Worm (Caenorhabditis elegans): ENCODE data around the gene F31F4.11.

ce11 chrV:667459-667858 lies 3.2 kb upstream of the F31F4.11 start, which contains the start of gene nhr-180:
- TF ChIP-seq nhr-23 (tag; optimal IDR thresholded peaks at IDR 0.05) = no peak
- TF ChIP-seq fos-1 (tag; optimal IDR thresholded peaks at IDR 0.05) = no peak
- TF ChIP-seq nhr-237 (tag; optimal IDR thresholded peaks at IDR 0.05) = no peak
- no peak for TF ChIP-seq ceh-82 (tag; optimal IDR thresholded peaks at IDR 0.05)
- TF ChIP-seq nhr-11 (tag; optimal IDR thresholded peaks at IDR 0.05) = no peak
- no peak for TF ChIP-seq snpc-4 (tag; optimal IDR thresholded peaks at IDR 0.05)
- TF ChIP-seq egl-27 (tag; optimal IDR thresholded peaks at IDR 0.05) = no peak
- TF ChIP-seq pqm-1 (tag; optimal IDR thresholded peaks at IDR 0.05) = peak; percentile 16
- no peak for TF ChIP-seq nhr-67 (tag; optimal IDR thresholded peaks at IDR 0.05)

Measured in whole organism, L3 larva.